Worm (Caenorhabditis elegans) whole organism, early embryonic: ENCODE results near the gene srz-44.

ENCODE experiments used
- hmbx-1 ChIP-seq: sonication (generic microtip); optimal IDR thresholded peaks from 2 replicates; lab custom pipeline; 2016; ENCODE audit warnings: mild to moderate bottlenecking, missing genetic modification characterization, missing compliant biosample characterization
- tra-4 ChIP-seq: sonication (generic microtip); optimal IDR thresholded peaks from 2 replicates; lab custom pipeline; 2017; ENCODE audit warnings: missing genetic modification characterization, missing compliant biosample characterization

- TF ChIP-seq tra-4 (tag; lab: Kevin White, UChicago) (no peak), hmbx-1 (no peak)
These were observed 33.7 kb downstream of the srz-44 start, which contains the start of gene fbxa-154 for ce11 chrV:15605045-15605444.
